Worm (Caenorhabditis elegans): ENCODE results near the gene haly-1.

The haly-1 gene

DNA sequence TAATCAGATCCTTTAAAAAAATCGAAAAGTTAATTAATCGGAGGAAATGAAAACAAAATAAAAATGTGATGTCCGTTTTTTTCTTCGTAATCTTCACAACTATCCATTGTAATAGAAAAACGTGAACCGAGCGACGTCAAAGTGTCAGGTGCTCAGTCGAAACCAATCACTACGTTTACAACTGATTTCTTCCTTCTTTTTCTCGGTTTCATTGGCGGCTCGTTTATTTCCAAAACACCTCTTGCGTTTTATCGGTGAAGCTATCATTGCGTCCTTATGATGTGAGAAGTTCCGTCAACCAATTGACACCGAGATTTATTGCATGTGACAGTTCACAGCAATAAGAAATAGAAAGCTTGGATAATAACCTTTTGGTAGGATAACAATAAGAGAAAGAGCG lies 43.1 kb downstream of the haly-1 start:
- TF ChIP-seq nhr-67 (tag; optimal IDR thresholded peaks at IDR 0.05) (no peak), nfya-1 (tag; optimal IDR thresholded peaks at IDR 0.05; ENCODE audit: insufficient read depth) (peak; percentile 83), lin-39 (tag; optimal IDR thresholded peaks at IDR 0.05) (peak; percentile 48), egl-5 (tag; optimal IDR thresholded peaks at IDR 0.05) (peak; percentile 69), ceh-28 (tag; optimal IDR thresholded peaks at IDR 0.05) (no peak)

ce11 chrX:10851735-10852134 lies 44.7 kb downstream of the haly-1 start:
- no peak for TF ChIP-seq lin-39 (tag; optimal IDR thresholded peaks at IDR 0.05)
- no peak for TF ChIP-seq eor-1 (tag; optimal IDR thresholded peaks at IDR 0.05)
- TF ChIP-seq pqm-1 (tag; optimal IDR thresholded peaks at IDR 0.05): no peak
- TF ChIP-seq mml-1 (tag; optimal IDR thresholded peaks at IDR 0.05): no peak
- no peak for TF ChIP-seq jun-1 (tag; optimal IDR thresholded peaks at IDR 0.05)
- TF ChIP-seq tbx-2 (tag; optimal IDR thresholded peaks at IDR 0.05): no peak
- TF ChIP-seq ZK546.5 (tag; optimal IDR thresholded peaks at IDR 0.05): no peak
- TF ChIP-seq ama-1 (optimal IDR thresholded peaks at IDR 0.05): no peak

- TF ChIP-seq elt-2 (tag; optimal IDR thresholded peaks at IDR 0.05) (peak; percentile 28), nhr-67 (tag; optimal IDR thresholded peaks at IDR 0.05) (no peak)
These were observed 45.2 kb downstream of the haly-1 start for ce11 chrX:10851202-10851601.

ce11 chrX:10846898-10847297 lies 49.5 kb downstream of the haly-1 start:
- no peak for TF ChIP-seq nhr-77 (tag; optimal IDR thresholded peaks at IDR 0.05)
- no peak for TF ChIP-seq ztf-4 (tag; optimal IDR thresholded peaks at IDR 0.05)
- TF ChIP-seq mml-1 (tag; optimal IDR thresholded peaks at IDR 0.05): no peak
- TF ChIP-seq nhr-237 (tag; optimal IDR thresholded peaks at IDR 0.05): no peak
- TF ChIP-seq unc-62 (GFP tag; optimal IDR thresholded peaks at IDR 0.05): no peak
- no peak for TF ChIP-seq nhr-11 (tag; optimal IDR thresholded peaks at IDR 0.05)
- TF ChIP-seq aly-2 (tag; optimal IDR thresholded peaks at IDR 0.05): no peak
- no peak for TF ChIP-seq nhr-12 (tag; optimal IDR thresholded peaks at IDR 0.05)
- no peak for TF ChIP-seq jun-1 (tag; optimal IDR thresholded peaks at IDR 0.05)
- no peak for TF ChIP-seq lin-15B (tag; optimal IDR thresholded peaks at IDR 0.05)
- no peak for TF ChIP-seq egl-5 (tag; optimal IDR thresholded peaks at IDR 0.05)
- TF ChIP-seq ama-1 (optimal IDR thresholded peaks at IDR 0.05): no peak
- TF ChIP-seq elt-2 (tag; optimal IDR thresholded peaks at IDR 0.05): no peak
- TF ChIP-seq nhr-43 (tag; optimal IDR thresholded peaks at IDR 0.05; ENCODE audit: poor library complexity, severe bottlenecking): no peak
- TF ChIP-seq fkh-2 (tag; optimal IDR thresholded peaks at IDR 0.05): no peak
- no peak for TF ChIP-seq ZK546.5 (tag; optimal IDR thresholded peaks at IDR 0.05)
- no peak for TF ChIP-seq nhr-67 (tag; optimal IDR thresholded peaks at IDR 0.05)
- no peak for TF ChIP-seq elt-1 (tag; optimal IDR thresholded peaks at IDR 0.05)

- TF ChIP-seq sea-2 (GFP tag; optimal IDR thresholded peaks at IDR 0.05): no peak
- TF ChIP-seq nhr-23 (tag; optimal IDR thresholded peaks at IDR 0.05): no peak
- TF ChIP-seq nhr-67 (tag; optimal IDR thresholded peaks at IDR 0.05): no peak
- no peak for TF ChIP-seq lsy-12 (tag; optimal IDR thresholded peaks at IDR 0.05)
- TF ChIP-seq fkh-2 (tag; optimal IDR thresholded peaks at IDR 0.05): no peak
- no peak for TF ChIP-seq snpc-4 (tag; optimal IDR thresholded peaks at IDR 0.05)
- TF ChIP-seq aly-2 (tag; optimal IDR thresholded peaks at IDR 0.05): no peak
- TF ChIP-seq nhr-11 (tag; optimal IDR thresholded peaks at IDR 0.05): no peak
- TF ChIP-seq nhr-77 (tag; optimal IDR thresholded peaks at IDR 0.05): no peak
- no peak for TF ChIP-seq jun-1 (tag; optimal IDR thresholded peaks at IDR 0.05)
- no peak for TF ChIP-seq egl-5 (tag; optimal IDR thresholded peaks at IDR 0.05)
- no peak for TF ChIP-seq nhr-12 (tag; optimal IDR thresholded peaks at IDR 0.05)
- no peak for TF ChIP-seq ZK546.5 (tag; optimal IDR thresholded peaks at IDR 0.05)
- no peak for TF ChIP-seq nhr-25 (tag; optimal IDR thresholded peaks at IDR 0.05)
- no peak for TF ChIP-seq ztf-11 (tag; optimal IDR thresholded peaks at IDR 0.05)
- no peak for TF ChIP-seq skn-1 (tag; optimal IDR thresholded peaks at IDR 0.05)
- TF ChIP-seq unc-39 (tag; optimal IDR thresholded peaks at IDR 0.05): no peak
- no peak for TF ChIP-seq lin-39 (tag; optimal IDR thresholded peaks at IDR 0.05)
These were observed 51.6 kb downstream of the haly-1 start, which contains the start of gene C05A9.2 for ce11 chrX:10844602-10845354. C05A9.2 (minus strand) TSS chrX:10844674.

All from whole organism, L3 larva.